Worm (Caenorhabditis elegans): Measurements from ENCODE around the gene Y37E11AL.1.

Y37E11AL.1 gene

ce11 chrIV:3688050-3688449 is 21.2 kb upstream of the Y37E11AL.1 start:
- TF ChIP-seq ceh-9 (tag; optimal IDR thresholded peaks at IDR 0.05), result no peak

- TF ChIP-seq elt-2 (tag; optimal IDR thresholded peaks at IDR 0.05) (no peak), hlh-30 (tag; optimal IDR thresholded peaks at IDR 0.05; ENCODE audit: insufficient read depth) (no peak), pros-1 (tag; optimal IDR thresholded peaks at IDR 0.05) (no peak), hlh-13 (GFP tag; optimal IDR thresholded peaks at IDR 0.05) (no peak), nhr-232 (tag; optimal IDR thresholded peaks at IDR 0.05) (no peak), ceh-34 (tag; optimal IDR thresholded peaks at IDR 0.05) (peak; percentile 4), lin-11 (tag; optimal IDR thresholded peaks at IDR 0.05) (no peak), fkh-6 (tag; optimal IDR thresholded peaks at IDR 0.05) (no peak), dve-1 (tag; optimal IDR thresholded peaks at IDR 0.05) (no peak), ceh-45 (GFP tag; IDR thresholded peaks at IDR 0.05) (no peak), ceh-48 (tag; optimal IDR thresholded peaks at IDR 0.05) (peak; percentile 54), mec-3 (tag; optimal IDR thresholded peaks at IDR 0.05; ENCODE audit: borderline replicate concordance) (no peak), F13H6.1 (tag; optimal IDR thresholded peaks at IDR 0.05) (no peak), Y22D7AL.16 (tag; optimal IDR thresholded peaks at IDR 0.05) (no peak), fkh-10 (GFP tag; optimal IDR thresholded peaks at IDR 0.05) (no peak), pha-2 (tag; optimal IDR thresholded peaks at IDR 0.05) (no peak), ceh-31 (tag; optimal IDR thresholded peaks at IDR 0.05) (no peak), pqm-1 (tag; optimal IDR thresholded peaks at IDR 0.05) (no peak), fax-1 (tag; optimal IDR thresholded peaks at IDR 0.05) (no peak), unc-42 (tag; optimal IDR thresholded peaks at IDR 0.05) (peak; percentile 33), hlh-8 (tag; optimal IDR thresholded peaks at IDR 0.05) (no peak), nfya-1 (tag; optimal IDR thresholded peaks at IDR 0.05) (no peak)
These were observed 14.7 kb upstream of the Y37E11AL.1 start, which contains the start of the genes taf-6.2 and Y37E11AL.3 for ce11 chrIV:3694638-3695037. taf-6.2 (minus strand) TSS chrIV:3694733. Y37E11AL.3 (plus strand) TSS chrIV:3694935.

- no peak for TF ChIP-seq ceh-22 (tag; optimal IDR thresholded peaks at IDR 0.05)
- no peak for TF ChIP-seq pha-2 (tag; optimal IDR thresholded peaks at IDR 0.05)
- no peak for TF ChIP-seq ets-4 (tag; optimal IDR thresholded peaks at IDR 0.05)
- no peak for TF ChIP-seq hlh-15 (tag; optimal IDR thresholded peaks at IDR 0.05)
- no peak for TF ChIP-seq mec-3 (tag; optimal IDR thresholded peaks at IDR 0.05; ENCODE audit: borderline replicate concordance)
These were observed 11.1 kb upstream of the Y37E11AL.1 start, which contains the start of gene Y37E11AL.2 for ce11 chrIV:3698201-3698600. Y37E11AL.2 (plus strand) TSS chrIV:3698501.

- TF ChIP-seq ceh-22 (tag; optimal IDR thresholded peaks at IDR 0.05) (no peak), ets-4 (tag; optimal IDR thresholded peaks at IDR 0.05) (no peak), che-1 (tag; optimal IDR thresholded peaks at IDR 0.05) (no peak), hlh-6 (tag; optimal IDR thresholded peaks at IDR 0.05) (no peak), ama-1 (optimal IDR thresholded peaks at IDR 0.05) (no peak), ref-2 (tag; optimal IDR thresholded peaks at IDR 0.05) (no peak), pat-9 (tag; optimal IDR thresholded peaks at IDR 0.05) (no peak)
These were observed 8.7 kb upstream of the Y37E11AL.1 start, which contains the start of gene Y37E11AL.9 for ce11 chrIV:3700554-3700953. Y37E11AL.9 (minus strand) TSS chrIV:3700654.

ce11 chrIV:3701892-3702291 is 7.4 kb upstream of the Y37E11AL.1 start, which contains the start of gene Y37E11AL.12:
Y37E11AL.12 (minus strand) TSS chrIV:3701992.
- TF ChIP-seq ceh-6 (GFP tag; optimal IDR thresholded peaks at IDR 0.05) (no peak), syd-9 (tag; optimal IDR thresholded peaks at IDR 0.05) (no peak), lin-11 (tag; optimal IDR thresholded peaks at IDR 0.05) (no peak), pha-2 (tag; optimal IDR thresholded peaks at IDR 0.05) (no peak)

- no peak for TF ChIP-seq nhr-11 (tag; optimal IDR thresholded peaks at IDR 0.05)
These were observed 1.4 kb downstream of the Y37E11AL.1 start for ce11 chrIV:3710737-3711136.
